Worm (Caenorhabditis elegans): Measurements from ENCODE around the gene F13E9.12.

F13E9.12 gene

DNA sequence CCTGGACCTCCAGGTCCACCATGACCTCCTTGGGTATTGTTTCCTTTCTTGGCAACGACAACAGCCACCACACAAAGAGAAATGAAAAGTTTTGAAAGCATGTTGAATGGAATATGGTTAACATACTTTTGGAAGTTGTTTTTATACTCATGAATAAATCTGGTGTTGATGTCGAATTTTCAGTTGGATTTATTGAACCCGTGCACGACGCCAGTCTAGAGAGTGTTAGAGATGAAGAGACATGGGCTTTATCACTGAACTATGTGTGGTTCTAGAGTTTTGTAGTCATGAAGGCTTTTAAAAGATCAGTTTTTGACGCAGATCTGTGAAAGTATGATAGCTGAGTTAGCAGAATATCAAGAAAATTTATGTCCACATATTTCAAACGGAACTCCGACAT is 19.8 kb upstream of the F13E9.12 start, which contains the start of gene srlf-14:
Gene srlf-14 (minus strand): TSS at position 101 of the 400 bp plus-strand sequence.
- TF ChIP-seq W03F9.2 (tag; optimal IDR thresholded peaks at IDR 0.05) (no peak), dao-5 (tag; optimal IDR thresholded peaks at IDR 0.05) (no peak), him-1 (tag; optimal IDR thresholded peaks at IDR 0.05) (no peak)

DNA sequence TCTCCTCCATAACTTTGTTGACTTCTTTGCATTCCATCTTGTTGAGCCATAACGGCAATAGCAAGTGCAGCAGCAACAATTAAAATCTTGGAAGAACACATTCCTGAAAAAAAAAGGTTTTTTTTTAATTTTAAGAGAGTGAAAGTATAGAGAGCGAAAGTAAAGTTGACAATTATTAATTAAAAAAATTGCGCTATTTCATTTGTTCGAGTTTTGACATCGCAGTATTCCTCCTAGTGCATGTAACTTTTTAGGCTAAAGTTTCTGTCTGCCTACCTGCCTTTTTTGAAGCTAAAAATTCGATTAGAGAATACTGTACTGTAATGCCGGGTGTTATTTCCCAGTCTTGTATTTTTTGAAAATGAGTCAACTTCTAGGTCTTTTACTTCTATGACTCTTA is 17.6 kb upstream of the F13E9.12 start, which contains the start of gene srlf-12:
Gene srlf-12 (minus strand): TSS at position 101 of the 400 bp plus-strand sequence.
- TF ChIP-seq dao-5 (tag; optimal IDR thresholded peaks at IDR 0.05) (no peak), W03F9.2 (tag; optimal IDR thresholded peaks at IDR 0.05) (no peak), him-1 (tag; optimal IDR thresholded peaks at IDR 0.05) (no peak)

ce11 chrIV:10889820-10890462 is 15.5 kb upstream of the F13E9.12 start, which contains the start of gene F13E9.15:
TSS of gene F13E9.15 (minus strand) at chrIV:10889870.
- no peak for TF ChIP-seq dao-5 (tag; optimal IDR thresholded peaks at IDR 0.05)
- TF ChIP-seq him-1 (tag; optimal IDR thresholded peaks at IDR 0.05), result no peak
- TF ChIP-seq W03F9.2 (tag; optimal IDR thresholded peaks at IDR 0.05), result no peak

- TF ChIP-seq W03F9.2 (tag; optimal IDR thresholded peaks at IDR 0.05) (no peak), dao-5 (tag; optimal IDR thresholded peaks at IDR 0.05) (no peak), him-1 (tag; optimal IDR thresholded peaks at IDR 0.05) (no peak)
These were observed 12.9 kb upstream of the F13E9.12 start, which contains the start of gene F13E9.16 for ce11 chrIV:10887285-10887684. TSS of gene F13E9.16 (minus strand) at chrIV:10887385.

- TF ChIP-seq him-1 (tag; optimal IDR thresholded peaks at IDR 0.05), result no peak
- no peak for TF ChIP-seq W03F9.2 (tag; optimal IDR thresholded peaks at IDR 0.05)
- TF ChIP-seq dao-5 (tag; optimal IDR thresholded peaks at IDR 0.05), result no peak
These were observed 11.5 kb upstream of the F13E9.12 start, which contains the start of gene srlf-11 for ce11 chrIV:10885915-10886314. TSS of gene srlf-11 (minus strand) at chrIV:10886015.

- no peak for TF ChIP-seq him-1 (tag; optimal IDR thresholded peaks at IDR 0.05)
- TF ChIP-seq dao-5 (tag; optimal IDR thresholded peaks at IDR 0.05), result no peak
- no peak for TF ChIP-seq W03F9.2 (tag; optimal IDR thresholded peaks at IDR 0.05)
These were observed 9.8 kb upstream of the F13E9.12 start, which contains the start of gene F13E9.5 for ce11 chrIV:10884263-10884662. TSS of gene F13E9.5 (minus strand) at chrIV:10884363.

DNA sequence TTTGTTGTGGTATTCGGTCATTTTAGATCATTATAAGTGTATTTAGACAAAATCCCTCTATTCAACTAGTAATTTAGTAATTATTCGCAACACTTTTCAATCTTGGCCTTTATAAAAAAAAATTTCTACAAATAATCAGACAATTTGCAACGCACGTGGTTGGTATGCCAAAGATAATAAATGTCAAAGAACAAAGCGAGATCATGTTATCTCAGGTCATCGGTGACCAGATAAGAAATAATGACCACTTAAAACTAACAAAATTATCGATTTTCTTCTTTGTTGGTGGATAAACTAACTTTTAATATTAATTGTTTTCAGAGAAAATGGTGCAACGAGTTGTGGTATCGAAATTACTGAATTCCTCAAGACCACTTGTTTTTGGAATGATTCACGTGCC is 6.8 kb upstream of the F13E9.12 start, which contains the start of gene F13E9.13:
Gene F13E9.13 (plus strand): TSS at position 317 of the 400 bp plus-strand sequence.
- no peak for TF ChIP-seq him-1 (tag; optimal IDR thresholded peaks at IDR 0.05)
- TF ChIP-seq W03F9.2 (tag; optimal IDR thresholded peaks at IDR 0.05), result no peak
- TF ChIP-seq dao-5 (tag; optimal IDR thresholded peaks at IDR 0.05), result no peak

- TF ChIP-seq him-1 (tag; optimal IDR thresholded peaks at IDR 0.05) (no peak), dao-5 (tag; optimal IDR thresholded peaks at IDR 0.05) (no peak), W03F9.2 (tag; optimal IDR thresholded peaks at IDR 0.05) (no peak)
These were observed 5.8 kb upstream of the F13E9.12 start, which contains the start of gene fipr-15 for ce11 chrIV:10880264-10880663. TSS of gene fipr-15 (plus strand) at chrIV:10880564.

DNA sequence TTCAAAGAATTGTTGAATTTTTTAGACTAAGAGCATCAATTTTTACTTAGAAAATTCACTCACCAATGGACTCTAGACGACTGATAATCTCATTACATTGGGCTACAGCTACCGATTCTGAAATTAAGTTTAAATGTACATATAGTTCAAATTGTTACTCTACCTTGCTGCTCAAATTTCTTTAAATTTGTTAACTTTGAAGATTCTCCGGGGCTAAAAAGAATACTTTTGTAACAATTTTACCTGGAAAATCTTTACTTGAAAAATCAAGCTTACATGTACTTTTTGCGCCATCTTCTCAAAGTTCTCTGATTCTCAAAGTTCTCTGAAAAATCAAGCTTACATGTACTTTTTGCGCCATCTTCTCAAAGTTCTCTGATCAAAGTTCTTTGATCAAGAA is 5.1 kb upstream of the F13E9.12 start, which contains the start of gene sdz-13:
Gene sdz-13 (minus strand): TSS at position 101 of the 400 bp plus-strand sequence.
- TF ChIP-seq dao-5 (tag; optimal IDR thresholded peaks at IDR 0.05), result no peak
- no peak for TF ChIP-seq him-1 (tag; optimal IDR thresholded peaks at IDR 0.05)
- TF ChIP-seq W03F9.2 (tag; optimal IDR thresholded peaks at IDR 0.05), result no peak

DNA sequence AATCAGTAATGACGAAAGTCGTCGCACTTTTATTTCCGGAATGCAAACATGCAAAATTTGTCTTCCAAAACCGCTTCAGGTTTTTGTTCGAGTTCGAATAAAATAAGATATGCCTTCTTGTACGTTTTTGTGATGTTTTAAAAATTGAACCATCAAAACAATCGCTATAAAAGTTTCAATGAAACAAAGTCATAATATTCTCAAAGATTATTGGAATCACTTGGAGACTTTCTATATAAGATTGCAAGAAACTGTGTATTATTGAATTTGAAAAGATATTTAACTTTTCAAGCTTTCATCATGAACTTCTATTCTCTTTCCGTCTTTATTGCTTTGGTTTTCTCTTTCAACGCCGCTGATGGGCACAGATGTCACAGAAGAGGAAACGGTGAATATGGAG is 2.4 kb upstream of the F13E9.12 start, which contains the start of gene fipr-14:
Gene fipr-14 (plus strand): TSS at position 301 of the 400 bp plus-strand sequence.
- TF ChIP-seq W03F9.2 (tag; optimal IDR thresholded peaks at IDR 0.05), result no peak
- TF ChIP-seq him-1 (tag; optimal IDR thresholded peaks at IDR 0.05), result no peak
- TF ChIP-seq dao-5 (tag; optimal IDR thresholded peaks at IDR 0.05), result no peak

- TF ChIP-seq W03F9.2 (tag; optimal IDR thresholded peaks at IDR 0.05) (no peak), dao-5 (tag; optimal IDR thresholded peaks at IDR 0.05) (no peak), him-1 (tag; optimal IDR thresholded peaks at IDR 0.05) (peak; percentile 1)
These were observed 4.3 kb downstream of the F13E9.12 start for ce11 chrIV:10870158-10870557.

DNA sequence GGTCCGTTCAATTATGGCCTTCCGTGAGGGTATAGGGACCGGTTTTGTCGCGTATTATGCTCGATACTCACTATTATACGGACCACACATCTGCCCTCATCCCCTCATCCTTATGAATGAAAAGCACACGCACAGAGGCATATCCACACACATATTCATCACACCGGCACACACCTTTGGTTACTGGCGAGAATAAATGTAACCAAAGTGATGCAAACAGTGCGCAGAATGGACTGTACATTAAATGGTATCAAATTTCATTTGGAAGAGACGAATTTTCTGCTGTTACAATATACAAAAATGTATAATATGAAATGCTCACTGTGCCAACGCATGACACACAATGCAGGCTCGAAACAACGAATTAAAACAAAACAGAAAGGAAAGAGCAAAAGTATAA is 4.8 kb downstream of the F13E9.12 start:
- TF ChIP-seq dao-5 (tag; optimal IDR thresholded peaks at IDR 0.05) (no peak), W03F9.2 (tag; optimal IDR thresholded peaks at IDR 0.05) (no peak), him-1 (tag; optimal IDR thresholded peaks at IDR 0.05) (no peak)

ce11 chrIV:10868629-10869251 is 5.7 kb downstream of the F13E9.12 start, which contains the start of gene F13E9.11:
TSS of gene F13E9.11 (minus strand) at chrIV:10869135.
- TF ChIP-seq dao-5 (tag; optimal IDR thresholded peaks at IDR 0.05) (no peak), him-1 (tag; optimal IDR thresholded peaks at IDR 0.05) (no peak), W03F9.2 (tag; optimal IDR thresholded peaks at IDR 0.05) (no peak)
